Worm (Caenorhabditis elegans) whole organism, L2 larva: ENCODE data around the gene clec-54.
A peak's percentile ranks its signal among the peaks of the same experiment; 100 is the strongest.

Source experiments
- F13H6.1 ChIP-seq: sonication (generic microtip); optimal IDR thresholded peaks from 2 replicates; lab custom pipeline; 2016; ENCODE audit warnings: missing genetic modification characterization, missing compliant biosample characterization
- R02D3.7 ChIP-seq: fragments of 150-350 bp; optimal IDR thresholded peaks from 2 replicates; lab custom pipeline; 2014; ENCODE audit warnings: missing biosample characterization, missing genetic modification characterization
- ZK546.5 ChIP-seq: sonication (generic microtip); optimal IDR thresholded peaks from 2 replicates; lab custom pipeline; 2017; ENCODE audit warnings: missing biosample characterization, missing genetic modification characterization
- alr-1 ChIP-seq: fragments of 150-350 bp; optimal IDR thresholded peaks from 2 replicates; lab custom pipeline; 2014; ENCODE audit warnings: missing biosample characterization, missing genetic modification characterization
- aly-2 ChIP-seq: fragments of 150-350 bp; optimal IDR thresholded peaks from 2 replicates; lab custom pipeline; 2014; ENCODE audit warnings: missing biosample characterization, missing genetic modification characterization
- ama-1 ChIP-seq: fragments of 150-350 bp; optimal IDR thresholded peaks from 2 replicates; lab custom pipeline; 2018; ENCODE audit warnings: inconsistent platforms
- blmp-1 ChIP-seq: sonication (generic microtip); optimal IDR thresholded peaks from 2 replicates; lab custom pipeline; 2017; ENCODE audit warnings: missing genetic modification characterization, mild to moderate bottlenecking, missing compliant biosample characterization, antibody characterized with exemption, moderate library complexity; ENCODE audit not compliant: insufficient read depth
- ceh-16 ChIP-seq: fragments of 150-350 bp; optimal IDR thresholded peaks from 2 replicates; lab custom pipeline; 2014; ENCODE audit warnings: missing biosample characterization, missing genetic modification characterization
- crh-2 ChIP-seq: sonication (generic microtip); optimal IDR thresholded peaks from 2 replicates; lab custom pipeline; 2017; ENCODE audit warnings: missing biosample characterization, missing genetic modification characterization
- dmd-4 ChIP-seq: sonication (generic microtip); optimal IDR thresholded peaks from 2 replicates; lab custom pipeline; 2017; ENCODE audit warnings: missing biosample characterization, missing genetic modification characterization
- egl-27 ChIP-seq: sonication (generic microtip); optimal IDR thresholded peaks from 3 replicates; lab custom pipeline; 2017; ENCODE audit warnings: missing biosample characterization, missing genetic modification reagents, missing genetic modification characterization
- elt-1 ChIP-seq: fragments of 150-350 bp; optimal IDR thresholded peaks from 2 replicates; lab custom pipeline; 2014; ENCODE audit warnings: missing biosample characterization, missing genetic modification characterization
- elt-3 ChIP-seq: sonication (generic microtip); optimal IDR thresholded peaks from 2 replicates; lab custom pipeline; 2017; ENCODE audit warnings: missing biosample characterization, missing genetic modification characterization
- fos-1 ChIP-seq: fragments of 150-350 bp; optimal IDR thresholded peaks from 2 replicates; lab custom pipeline; 2014; ENCODE audit warnings: missing biosample characterization, missing genetic modification characterization
- gmeb-1 ChIP-seq: fragments of 150-350 bp; optimal IDR thresholded peaks from 2 replicates; lab custom pipeline; 2014; ENCODE audit warnings: missing biosample characterization, missing genetic modification characterization
- lin-13 ChIP-seq: fragments of 150-350 bp; optimal IDR thresholded peaks from 2 replicates; lab custom pipeline; 2014; ENCODE audit warnings: missing biosample characterization, missing genetic modification reagents, missing genetic modification characterization
- lin-39 ChIP-seq: fragments of 150-350 bp; optimal IDR thresholded peaks from 2 replicates; lab custom pipeline; 2014; ENCODE audit warnings: missing biosample characterization, missing genetic modification reagents, missing genetic modification characterization
- mab-5 ChIP-seq: fragments of 150-350 bp; optimal IDR thresholded peaks from 2 replicates; lab custom pipeline; 2014; ENCODE audit warnings: missing biosample characterization, missing genetic modification characterization
- mbf-1 ChIP-seq: sonication (generic microtip); optimal IDR thresholded peaks from 2 replicates; lab custom pipeline; 2017; ENCODE audit warnings: missing biosample characterization, missing genetic modification characterization
- nhr-10 ChIP-seq: sonication (generic microtip); optimal IDR thresholded peaks from 2 replicates; lab custom pipeline; 2017; ENCODE audit warnings: missing biosample characterization, missing genetic modification characterization
- nhr-11 ChIP-seq: fragments of 150-350 bp; optimal IDR thresholded peaks from 2 replicates; lab custom pipeline; 2014; ENCODE audit warnings: missing biosample characterization, missing genetic modification characterization
- nhr-12 ChIP-seq: fragments of 150-350 bp; optimal IDR thresholded peaks from 2 replicates; lab custom pipeline; 2014; ENCODE audit warnings: missing biosample characterization, missing genetic modification characterization
- nhr-129 ChIP-seq: fragments of 150-350 bp; optimal IDR thresholded peaks from 2 replicates; lab custom pipeline; 2014; ENCODE audit warnings: missing biosample characterization, missing genetic modification characterization
- nhr-21 ChIP-seq: fragments of 150-350 bp; optimal IDR thresholded peaks from 2 replicates; lab custom pipeline; 2014; ENCODE audit warnings: missing biosample characterization, missing genetic modification characterization
- nhr-237 ChIP-seq: fragments of 150-350 bp; optimal IDR thresholded peaks from 2 replicates; lab custom pipeline; 2014; ENCODE audit warnings: missing biosample characterization, missing genetic modification characterization
- nhr-25 ChIP-seq: fragments of 150-350 bp; sonication (generic microtip); optimal IDR thresholded peaks from 3 replicates; lab custom pipeline; 2014; ENCODE audit warnings: missing biosample characterization, missing genetic modification characterization
- nhr-6 ChIP-seq: fragments of 150-350 bp; optimal IDR thresholded peaks from 2 replicates; lab custom pipeline; 2014; ENCODE audit warnings: missing biosample characterization, missing genetic modification characterization
- peb-1 ChIP-seq: fragments of 150-350 bp; optimal IDR thresholded peaks from 2 replicates; lab custom pipeline; 2014; ENCODE audit warnings: missing biosample characterization, missing genetic modification characterization
- sem-4 ChIP-seq: fragments of 150-350 bp; optimal IDR thresholded peaks from 2 replicates; lab custom pipeline; 2014; ENCODE audit warnings: missing biosample characterization, missing genetic modification reagents, missing genetic modification characterization
- skn-1 ChIP-seq: sonication (generic microtip); optimal IDR thresholded peaks from 2 replicates; lab custom pipeline; 2017; ENCODE audit warnings: missing biosample characterization, missing genetic modification characterization
- sma-3 ChIP-seq: sonication (generic microtip); optimal IDR thresholded peaks from 2 replicates; lab custom pipeline; 2016; ENCODE audit warnings: missing genetic modification reagents, missing genetic modification characterization, missing compliant biosample characterization
- sma-9 ChIP-seq, 2 experiments: fragments of 150-350 bp in 1 of 2; sonication (generic microtip) in 1 of 2; optimal IDR thresholded peaks; 2 replicates each; lab custom pipeline; 2014 to 2016; ENCODE audit warnings: missing genetic modification characterization in 2 of 2, mild to moderate bottlenecking in 1 of 2, missing biosample characterization in 1 of 2, missing compliant biosample characterization in 1 of 2, missing genetic modification reagents in 1 of 2, moderate library complexity in 1 of 2
- snpc-4 ChIP-seq: fragments of 150-350 bp; optimal IDR thresholded peaks from 2 replicates; lab custom pipeline; 2014; ENCODE audit warnings: missing biosample characterization, missing genetic modification characterization
- unc-39 ChIP-seq: fragments of 150-350 bp; optimal IDR thresholded peaks from 2 replicates; lab custom pipeline; 2014; ENCODE audit warnings: missing biosample characterization, missing genetic modification characterization
- unc-55 ChIP-seq: fragments of 150-350 bp; sonication (generic microtip); optimal IDR thresholded peaks from 3 replicates; lab custom pipeline; 2014; ENCODE audit warnings: missing biosample characterization, missing genetic modification reagents, missing genetic modification characterization
- unc-62 ChIP-seq: fragments of 150-350 bp; optimal IDR thresholded peaks from 2 replicates; lab custom pipeline; 2014; ENCODE audit warnings: missing biosample characterization, missing genetic modification reagents, missing genetic modification characterization
- ztf-11 ChIP-seq: sonication (generic microtip); optimal IDR thresholded peaks from 2 replicates; lab custom pipeline; 2017; ENCODE audit warnings: missing biosample characterization, missing genetic modification characterization

clec-54 gene

ce11 chrV:14468196-14468874 is 8.4 kb upstream of the clec-54 start, which contains the start of gene srz-97 (continued):
- TF ChIP-seq F13H6.1 (tag; lab: Kevin White, UChicago) (peak; percentile 3), ZK546.5 (tag; lab: Kevin White, UChicago) (no peak), nhr-12 (tag; lab: Kevin White, UChicago) (no peak), ama-1 (lab: Kevin White, UChicago) (peak; percentile 7), peb-1 (tag; lab: Kevin White, UChicago) (no peak), crh-2 (tag; lab: Kevin White, UChicago) (peak; percentile 40), dmd-4 (tag; lab: Kevin White, UChicago) (no peak), lin-39 (no peak), R02D3.7 (tag; lab: Kevin White, UChicago) (no peak), nhr-237 (tag; lab: Kevin White, UChicago) (no peak), nhr-6 (no peak), nhr-25 (no peak), elt-1 (tag; lab: Kevin White, UChicago) (no peak), skn-1 (no peak)

ce11 chrV:14468931-14469330 is 7.8 kb upstream of the clec-54 start, which contains the start of gene clec-57:
Gene clec-57 (plus strand): TSS chrV:14469231.
- TF ChIP-seq nhr-10 (tag; lab: Kevin White, UChicago) (no peak), aly-2 (tag; lab: Kevin White, UChicago) (no peak), ceh-16 (no peak), blmp-1 (tag; lab: Kevin White, UChicago) (no peak), unc-62 (GFP tag; lab: Kevin White, UChicago) (no peak), lin-13 (GFP tag; lab: Kevin White, UChicago) (no peak), mbf-1 (tag; lab: Kevin White, UChicago) (no peak), unc-39 (tag; lab: Kevin White, UChicago) (no peak), dmd-4 (tag; lab: Kevin White, UChicago) (no peak), mab-5 (tag; lab: Kevin White, UChicago) (no peak), fos-1 (tag; lab: Kevin White, UChicago) (no peak), F13H6.1 (tag; lab: Kevin White, UChicago) (no peak)
- TF ChIP-seq, all 48 proteins: peak for 0

- TF ChIP-seq dmd-4 (tag; lab: Kevin White, UChicago) = no peak
Measured at ce11 chrV:14472229-14472628, 4.5 kb upstream of the clec-54 start, which contains the start of gene clec-227. Gene clec-227 (plus strand): TSS chrV:14472529.

ce11 chrV:14474099-14474498 is 2.6 kb upstream of the clec-54 start, which contains the start of gene clec-56:
Gene clec-56 (plus strand): TSS chrV:14474399.
- TF ChIP-seq sma-3 (GFP tag; lab: Kevin White, UChicago) (no peak), nhr-12 (tag; lab: Kevin White, UChicago) (no peak), elt-1 (tag; lab: Kevin White, UChicago) (no peak), blmp-1 (tag; lab: Kevin White, UChicago) (no peak), unc-62 (GFP tag; lab: Kevin White, UChicago) (no peak), gmeb-1 (tag; lab: Kevin White, UChicago) (no peak), dmd-4 (tag; lab: Kevin White, UChicago) (no peak), egl-27 (tag; lab: Kevin White, UChicago) (no peak), elt-3 (no peak), lin-13 (GFP tag; lab: Kevin White, UChicago) (no peak)

ce11 chrV:14478979-14479378 is 2.3 kb downstream of the clec-54 start, which contains the start of gene clec-55:
Gene clec-55 (plus strand): TSS chrV:14479279.
- TF ChIP-seq nhr-129 (tag; lab: Kevin White, UChicago) (no peak), blmp-1 (tag; lab: Kevin White, UChicago) (no peak), unc-62 (GFP tag; lab: Kevin White, UChicago) (no peak), mab-5 (tag; lab: Kevin White, UChicago) (no peak), egl-27 (tag; lab: Kevin White, UChicago) (no peak), skn-1 (no peak), lin-13 (GFP tag; lab: Kevin White, UChicago) (no peak), nhr-21 (no peak), nhr-10 (tag; lab: Kevin White, UChicago) (no peak), unc-55 (GFP tag; lab: Kevin White, UChicago) (no peak), aly-2 (tag; lab: Kevin White, UChicago) (no peak), alr-1 (tag; lab: Kevin White, UChicago) (no peak), sem-4 (tag; lab: Kevin White, UChicago) (no peak), snpc-4 (tag; lab: Kevin White, UChicago) (no peak), ZK546.5 (tag; lab: Kevin White, UChicago) (no peak), ztf-11 (no peak), sma-9 (GFP tag; optimal IDR thresholded peaks at IDR 0.05; lab: Kevin White, UChicago) (no peak), sma-9 (tag; optimal IDR thresholded peaks at IDR 0.05; lab: Kevin White, UChicago) (no peak), dmd-4 (tag; lab: Kevin White, UChicago) (no peak), F13H6.1 (tag; lab: Kevin White, UChicago) (no peak), nhr-11 (tag; lab: Kevin White, UChicago) (no peak)
